Fruit fly (Drosophila melanogaster) whole organism, wandering third instar larva: Measurements from ENCODE around the gene Chsy.
A peak's percentile ranks its signal among the peaks of the same experiment; 100 is the strongest.

Experiments
- Abd-B ChIP-seq: fragments of >200 bp; optimal IDR thresholded peaks from 2 replicates; lab custom pipeline; 2017; ENCODE audit warnings: missing biosample characterization, missing genetic modification characterization
- CG32264 ChIP-seq: fragments of 200-800 bp; sonication (Bioruptor generic); optimal IDR thresholded peaks from 2 replicates; lab custom pipeline; 2016; ENCODE audit warnings: missing biosample characterization, missing genetic modification characterization
- CG9705 ChIP-seq: fragments of 200-800 bp; sonication (Bioruptor generic); optimal IDR thresholded peaks from 2 replicates; lab custom pipeline; 2018; ENCODE audit warnings: missing biosample characterization, mild to moderate bottlenecking, missing genetic modification characterization
- CrebA ChIP-seq: fragments of 200-800 bp; sonication (Bioruptor generic); optimal IDR thresholded peaks from 2 replicates; lab custom pipeline; 2016; ENCODE audit warnings: missing biosample characterization, mild to moderate bottlenecking, missing genetic modification characterization, borderline replicate concordance
- Dfd ChIP-seq: fragments of >200 bp; optimal IDR thresholded peaks from 2 replicates; lab custom pipeline; 2017; ENCODE audit warnings: missing biosample characterization, missing genetic modification characterization
- Dif ChIP-seq: fragments of 200-275, 200-300 bp; sonication (Bioruptor generic); optimal IDR thresholded peaks from 2 replicates; lab custom pipeline; 2018; ENCODE audit warnings: missing biosample characterization, missing genetic modification characterization; ENCODE audit not compliant: partially characterized antibody
- GATAd ChIP-seq: sonication (Bioruptor generic); optimal IDR thresholded peaks from 2 replicates; lab custom pipeline; 2016; ENCODE audit warnings: missing biosample characterization, missing genetic modification characterization
- HLH106 ChIP-seq: fragments of 200-800 bp; optimal IDR thresholded peaks from 3 replicates; lab custom pipeline; 2019; ENCODE audit warnings: missing biosample characterization, mild to moderate bottlenecking, missing genetic modification characterization, moderate library complexity
- Hnf4 ChIP-seq: fragments of 200-800 bp; sonication (Bioruptor generic); optimal IDR thresholded peaks from 2 replicates; lab custom pipeline; 2016; ENCODE audit warnings: missing biosample characterization, mild to moderate bottlenecking, missing genetic modification characterization
- Hr78 ChIP-seq: fragments of >200 bp; optimal IDR thresholded peaks from 2 replicates; lab custom pipeline; 2017; ENCODE audit warnings: missing biosample characterization, missing genetic modification characterization
- Hr83 ChIP-seq: fragments of 200-300 bp; sonication (Bioruptor generic); optimal IDR thresholded peaks from 2 replicates; lab custom pipeline; 2016; ENCODE audit warnings: missing biosample characterization, mild to moderate bottlenecking, missing genetic modification characterization, moderate library complexity; ENCODE audit not compliant: poor library complexity, severe bottlenecking
- Jra ChIP-seq: sonication (Bioruptor generic); optimal IDR thresholded peaks from 2 replicates; lab custom pipeline; 2016; ENCODE audit warnings: missing biosample characterization, missing genetic modification characterization
- Mio ChIP-seq: sonication (Bioruptor generic); optimal IDR thresholded peaks from 2 replicates; lab custom pipeline; 2016; ENCODE audit warnings: missing biosample characterization, missing genetic modification characterization
- Myc ChIP-seq: fragments of >200 bp; optimal IDR thresholded peaks from 2 replicates; lab custom pipeline; 2017
- N ChIP-seq: fragments of >200 bp; optimal IDR thresholded peaks from 2 replicates; lab custom pipeline; 2018; ENCODE audit warnings: missing biosample characterization, missing external identifiers, missing genetic modification characterization
- OdsH ChIP-seq: fragments of 200-800 bp; sonication (Bioruptor generic); optimal IDR thresholded peaks from 2 replicates; lab custom pipeline; 2016; ENCODE audit warnings: missing biosample characterization, mild to moderate bottlenecking, missing genetic modification characterization
- Rel ChIP-seq, 2 experiments: fragments of 200-800 bp; sonication (Bioruptor generic) in 1 of 2; optimal IDR thresholded peaks; 2 replicates in 1 of 2; 3 replicates in 1 of 2; lab custom pipeline; 2016 to 2019; ENCODE audit warnings: mild to moderate bottlenecking in 2 of 2, missing biosample characterization in 2 of 2, missing genetic modification characterization in 2 of 2, moderate library complexity in 1 of 2
- Sp1 ChIP-seq: fragments of 200-800 bp; sonication (Bioruptor generic); optimal IDR thresholded peaks from 3 replicates; lab custom pipeline; 2019; ENCODE audit warnings: missing biosample characterization, mild to moderate bottlenecking, missing genetic modification characterization, moderate library complexity
- Vsx2 ChIP-seq: fragments of 200-300, 225-300 bp; sonication (Bioruptor generic); optimal IDR thresholded peaks from 2 replicates; lab custom pipeline; 2018; ENCODE audit warnings: missing biosample characterization, missing genetic modification characterization; ENCODE audit not compliant: partially characterized antibody
- br ChIP-seq: fragments of 200-800 bp; sonication (Bioruptor generic); optimal IDR thresholded peaks from 2 replicates; lab custom pipeline; 2016; ENCODE audit warnings: missing biosample characterization, missing genetic modification characterization
- brk ChIP-seq: fragments of 200-800 bp; sonication (Bioruptor generic); optimal IDR thresholded peaks from 2 replicates; lab custom pipeline; 2016; ENCODE audit warnings: missing biosample characterization, mild to moderate bottlenecking, missing genetic modification characterization
- dl ChIP-seq, 2 experiments: fragments of 175-275, 200-275 bp in 1 of 2; fragments of 200-275 bp in 1 of 2; sonication (Bioruptor generic); optimal IDR thresholded peaks; lab custom pipeline; 2018; ENCODE audit warnings: mild to moderate bottlenecking in 2 of 2, missing biosample characterization in 2 of 2, missing genetic modification characterization in 2 of 2, moderate library complexity in 2 of 2; ENCODE audit not compliant: partially characterized antibody in 2 of 2, insufficient read depth in 1 of 2
- dmrt93B ChIP-seq: fragments of 200-800 bp; sonication (Bioruptor generic); optimal IDR thresholded peaks from 2 replicates; lab custom pipeline; 2018; ENCODE audit warnings: missing biosample characterization, mild to moderate bottlenecking, missing genetic modification characterization
- dsf ChIP-seq: sonication (Bioruptor generic); optimal IDR thresholded peaks from 2 replicates; lab custom pipeline; 2016; ENCODE audit warnings: missing biosample characterization, missing genetic modification characterization, borderline replicate concordance
- ey ChIP-seq: fragments of 200-800 bp; sonication (Bioruptor generic); optimal IDR thresholded peaks from 2 replicates; lab custom pipeline; 2016; ENCODE audit warnings: missing biosample characterization, missing genetic modification characterization
- foxo ChIP-seq, 2 experiments: fragments of 200-800 bp; sonication (Bioruptor generic); optimal IDR thresholded peaks; 2 replicates in 1 of 2; 3 replicates in 1 of 2; lab custom pipeline; 2016 to 2017; ENCODE audit warnings: missing biosample characterization in 2 of 2, missing genetic modification characterization in 2 of 2
- fru ChIP-seq: fragments of 200-800 bp; sonication (Bioruptor generic); optimal IDR thresholded peaks from 3 replicates; lab custom pipeline; 2016; ENCODE audit warnings: missing biosample characterization, mild to moderate bottlenecking, missing genetic modification characterization
- h ChIP-seq: fragments of 200-800 bp; sonication (Bioruptor generic); optimal IDR thresholded peaks from 3 replicates; lab custom pipeline; 2016; ENCODE audit warnings: missing biosample characterization, mild to moderate bottlenecking, missing genetic modification characterization
- jim ChIP-seq: fragments of 175-275, 200-325 bp; sonication (Bioruptor generic); optimal IDR thresholded peaks from 2 replicates; lab custom pipeline; 2016; ENCODE audit warnings: missing biosample characterization, mild to moderate bottlenecking, missing genetic modification characterization
- lola ChIP-seq: fragments of >200 bp; optimal IDR thresholded peaks from 2 replicates; lab custom pipeline; 2017; ENCODE audit warnings: missing biosample characterization, missing genetic modification characterization
- pan ChIP-seq: fragments of >200 bp; optimal IDR thresholded peaks from 2 replicates; lab custom pipeline; 2017
- psq ChIP-seq: fragments of 200-800 bp; sonication (Bioruptor generic); optimal IDR thresholded peaks from 3 replicates; lab custom pipeline; 2017; ENCODE audit warnings: missing biosample characterization, mild to moderate bottlenecking, missing genetic modification characterization, moderate library complexity
- rgr ChIP-seq: fragments of 200-800 bp; sonication (Bioruptor generic); optimal IDR thresholded peaks from 3 replicates; lab custom pipeline; 2016; ENCODE audit warnings: missing biosample characterization, mild to moderate bottlenecking, missing genetic modification characterization
- sage ChIP-seq: fragments of 200-800 bp; sonication (Bioruptor generic); optimal IDR thresholded peaks from 2 replicates; lab custom pipeline; 2016; ENCODE audit warnings: missing biosample characterization, mild to moderate bottlenecking, missing genetic modification characterization
- sv ChIP-seq: fragments of 200-800 bp; sonication (Bioruptor generic); optimal IDR thresholded peaks from 3 replicates; lab custom pipeline; 2016; ENCODE audit warnings: missing biosample characterization, missing genetic modification characterization
- tai ChIP-seq: sonication (Bioruptor generic); optimal IDR thresholded peaks from 2 replicates; lab custom pipeline; 2016; ENCODE audit warnings: missing biosample characterization, missing genetic modification characterization
- usp ChIP-seq: fragments of >200 bp; optimal IDR thresholded peaks from 2 replicates; lab custom pipeline; 2017; ENCODE audit warnings: missing biosample characterization, missing genetic modification characterization
- woc ChIP-seq: sonication (Bioruptor generic); optimal IDR thresholded peaks from 2 replicates; lab custom pipeline; 2016; ENCODE audit warnings: missing biosample characterization, mild to moderate bottlenecking, missing genetic modification characterization

Gene Chsy

DNA sequence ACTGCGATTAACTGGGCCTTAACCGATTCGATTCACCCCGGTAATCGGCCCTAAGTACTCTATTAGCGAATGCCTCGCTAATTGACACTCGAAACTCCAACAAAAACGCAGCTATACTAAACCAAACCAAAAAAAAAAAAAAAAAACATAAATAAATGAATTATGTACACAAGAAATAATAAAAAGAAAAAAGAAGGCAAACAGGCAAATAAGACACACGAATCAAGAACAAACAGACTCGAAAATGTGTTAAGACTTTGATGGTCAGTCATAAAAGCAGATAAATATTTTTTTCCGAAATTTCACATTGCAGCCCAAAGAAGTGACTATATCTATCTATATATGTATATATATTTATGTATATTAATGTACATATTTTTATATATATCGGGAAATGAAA is 46.6 kb upstream of the Chsy start:
- TF ChIP-seq dmrt93B (no peak), Dif (GFP tag; lab: Kevin White, UChicago) (no peak), brk (GFP tag; lab: Kevin White, UChicago) (no peak), N (GFP tag; lab: Kevin White, UChicago) (no peak), Sp1 (GFP tag; lab: Kevin White, UChicago) (peak; percentile 7), Jra (GFP tag; lab: Kevin White, UChicago) (no peak), jim (no peak), dl (GFP tag; optimal IDR thresholded peaks at IDR 0.05; lab: Kevin White, UChicago; ENCODE audit: insufficient read depth in 1 of 2, partially characterized antibody in 2 of 2) (no peak), woc (GFP tag; lab: Kevin White, UChicago) (no peak), tai (no peak), ey (GFP tag; lab: Kevin White, UChicago) (no peak), dsf (no peak), Mio (GFP tag; lab: Kevin White, UChicago) (no peak), HLH106 (tag; lab: Kevin White, UChicago) (no peak), Abd-B (no peak), Dfd (GFP tag; lab: Kevin White, UChicago) (no peak), OdsH (peak; percentile 8), Rel (GFP tag; optimal IDR thresholded peaks at IDR 0.05; lab: Kevin White, UChicago) (no peak), Rel (tag; optimal IDR thresholded peaks at IDR 0.05; lab: Kevin White, UChicago) (no peak), rgr (GFP tag; lab: Kevin White, UChicago) (peak; percentile 53), Hr83 (GFP tag; lab: Kevin White, UChicago) (no peak), usp (GFP tag; lab: Kevin White, UChicago) (no peak), lola (GFP tag; lab: Kevin White, UChicago) (no peak), pan (lab: Kevin White, UChicago) (no peak), Hr78 (GFP tag; lab: Kevin White, UChicago) (no peak), Myc (lab: Kevin White, UChicago) (no peak), sage (GFP tag; lab: Kevin White, UChicago) (no peak), CrebA (no peak), CG9705 (GFP tag; lab: Kevin White, UChicago) (no peak), psq (GFP tag; lab: Kevin White, UChicago) (peak; percentile 19), br (GFP tag; lab: Kevin White, UChicago) (no peak), fru (GFP tag; lab: Kevin White, UChicago) (no peak), foxo (GFP tag; optimal IDR thresholded peaks at IDR 0.05; lab: Kevin White, UChicago) (no peak), Vsx2 (GFP tag; lab: Kevin White, UChicago) (no peak), Hnf4 (GFP tag; lab: Kevin White, UChicago) (peak; percentile 25), sv (GFP tag; lab: Kevin White, UChicago) (no peak), CG32264 (GFP tag; lab: Kevin White, UChicago) (no peak), h (GFP tag; lab: Kevin White, UChicago) (peak; percentile 14), GATAd (no peak)

DNA sequence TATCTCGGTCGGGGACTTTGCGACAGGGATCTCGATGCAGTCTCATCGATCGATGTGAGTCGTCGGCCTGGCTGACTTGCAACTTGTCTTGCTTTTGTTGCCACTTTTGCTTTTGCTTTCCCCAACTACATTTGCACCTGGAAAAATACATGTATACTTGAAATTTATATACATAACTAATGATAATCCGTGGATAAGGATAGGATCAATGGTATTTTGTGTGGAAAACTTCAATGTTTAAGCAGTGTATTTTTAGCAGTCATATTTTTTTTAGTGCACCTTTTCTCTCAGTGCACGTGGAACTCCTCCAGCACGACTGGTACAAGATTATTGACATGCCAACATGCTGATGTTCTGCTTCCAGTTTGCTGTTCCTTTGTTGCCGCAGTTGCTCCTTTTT is 45.7 kb upstream of the Chsy start:
- no peak for TF ChIP-seq Sp1 (GFP tag; lab: Kevin White, UChicago)
- TF ChIP-seq br (GFP tag; lab: Kevin White, UChicago) = no peak
- TF ChIP-seq Vsx2 (GFP tag; lab: Kevin White, UChicago) = no peak
- TF ChIP-seq foxo (GFP tag; optimal IDR thresholded peaks at IDR 0.05; lab: Kevin White, UChicago) = no peak
- TF ChIP-seq dsf = no peak
- no peak for TF ChIP-seq Jra (GFP tag; lab: Kevin White, UChicago)
- no peak for TF ChIP-seq sage (GFP tag; lab: Kevin White, UChicago)
- TF ChIP-seq ey (GFP tag; lab: Kevin White, UChicago) = no peak
- no peak for TF ChIP-seq OdsH
- TF ChIP-seq lola (GFP tag; lab: Kevin White, UChicago) = no peak
- TF ChIP-seq rgr (GFP tag; lab: Kevin White, UChicago) = no peak
- no peak for TF ChIP-seq pan (lab: Kevin White, UChicago)
- TF ChIP-seq sv (GFP tag; lab: Kevin White, UChicago) = no peak
